Worm (Caenorhabditis elegans): ENCODE measurements around the gene oig-8.
A peak's percentile ranks its signal among the peaks of the same experiment; 100 is the strongest.

oig-8 gene

DNA sequence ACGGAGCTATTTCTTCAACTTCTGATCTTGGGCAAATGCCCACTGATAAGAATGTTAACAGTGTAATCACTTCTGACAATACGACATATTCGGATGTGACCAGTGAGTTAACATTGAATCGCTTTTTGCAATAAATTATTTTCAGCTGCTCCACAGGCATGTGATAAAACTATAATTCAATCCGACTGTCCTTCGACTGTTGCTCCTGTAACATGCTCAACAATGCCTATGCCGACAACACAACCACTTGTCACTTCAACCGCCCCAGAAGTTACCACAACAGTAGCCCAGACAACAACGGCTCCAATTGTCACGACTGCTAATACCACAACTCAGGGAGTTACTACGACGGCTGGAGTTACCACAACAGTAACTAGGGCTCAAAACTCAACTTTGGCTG is 18.6 kb upstream of the oig-8 start:
- TF ChIP-seq elt-1 (tag; optimal IDR thresholded peaks at IDR 0.05) = no peak
- no peak for TF ChIP-seq nhr-6 (tag; optimal IDR thresholded peaks at IDR 0.05)
- TF ChIP-seq mab-5 (tag; optimal IDR thresholded peaks at IDR 0.05) = no peak
- TF ChIP-seq nhr-77 (tag; optimal IDR thresholded peaks at IDR 0.05) = no peak
- no peak for TF ChIP-seq nhr-21 (tag; optimal IDR thresholded peaks at IDR 0.05)
- no peak for TF ChIP-seq elt-3 (tag; optimal IDR thresholded peaks at IDR 0.05)
- TF ChIP-seq lin-13 (GFP tag; optimal IDR thresholded peaks at IDR 0.05) = no peak
- TF ChIP-seq Y55F3AM.14 (GFP tag; optimal IDR thresholded peaks at IDR 0.05) = no peak
- TF ChIP-seq nhr-10 (tag; optimal IDR thresholded peaks at IDR 0.05) = no peak
- TF ChIP-seq ztf-4 (tag; optimal IDR thresholded peaks at IDR 0.05) = no peak
- TF ChIP-seq sem-4 (tag; optimal IDR thresholded peaks at IDR 0.05) = no peak
- TF ChIP-seq nhr-12 (tag; optimal IDR thresholded peaks at IDR 0.05) = no peak
- no peak for TF ChIP-seq fos-1 (tag; optimal IDR thresholded peaks at IDR 0.05)
- TF ChIP-seq mbf-1 (tag; optimal IDR thresholded peaks at IDR 0.05) = no peak
- TF ChIP-seq alr-1 (tag; optimal IDR thresholded peaks at IDR 0.05) = no peak

DNA sequence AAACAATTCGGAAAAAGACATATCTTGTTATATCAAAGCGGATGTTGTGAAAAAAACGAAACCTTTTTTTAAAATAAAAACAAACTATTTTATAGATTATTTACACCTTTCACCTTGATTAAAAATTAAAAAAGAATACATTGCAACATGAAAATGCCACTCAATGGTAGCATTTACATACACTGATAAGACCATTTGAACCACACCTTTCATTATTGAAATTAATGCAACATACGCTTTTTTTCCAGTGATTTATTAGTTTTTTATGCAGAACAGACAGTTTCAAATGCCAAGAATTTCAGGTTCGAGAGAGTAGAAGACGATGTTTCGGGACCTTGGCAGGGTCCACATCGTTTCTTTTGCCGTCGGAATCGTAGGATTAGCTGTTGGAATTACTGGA is 17.7 kb upstream of the oig-8 start, which contains the start of gene T19D12.1:
Gene T19D12.1 (plus strand): TSS at position 301 of the 400 bp plus-strand sequence.
- no peak for TF ChIP-seq mbf-1 (tag; optimal IDR thresholded peaks at IDR 0.05)
- TF ChIP-seq dmd-4 (tag; optimal IDR thresholded peaks at IDR 0.05) = no peak
- TF ChIP-seq lin-39 (tag; optimal IDR thresholded peaks at IDR 0.05) = no peak
- no peak for TF ChIP-seq ztf-11 (tag; optimal IDR thresholded peaks at IDR 0.05)
- TF ChIP-seq lin-13 (GFP tag; optimal IDR thresholded peaks at IDR 0.05) = no peak
- no peak for TF ChIP-seq nhr-11 (tag; optimal IDR thresholded peaks at IDR 0.05)
- TF ChIP-seq lin-11 (tag; optimal IDR thresholded peaks at IDR 0.05) = no peak
- no peak for TF ChIP-seq mab-5 (tag; optimal IDR thresholded peaks at IDR 0.05)
- TF ChIP-seq mdl-1 (tag; optimal IDR thresholded peaks at IDR 0.05) = no peak
- no peak for TF ChIP-seq zag-1 (tag; optimal IDR thresholded peaks at IDR 0.05)
- no peak for TF ChIP-seq ama-1 (optimal IDR thresholded peaks at IDR 0.05)
- no peak for TF ChIP-seq F13H6.1 (tag; optimal IDR thresholded peaks at IDR 0.05)
- no peak for TF ChIP-seq sem-4 (tag; optimal IDR thresholded peaks at IDR 0.05)
- no peak for TF ChIP-seq nhr-77 (tag; optimal IDR thresholded peaks at IDR 0.05)
- TF ChIP-seq peb-1 (tag; optimal IDR thresholded peaks at IDR 0.05) = no peak

DNA sequence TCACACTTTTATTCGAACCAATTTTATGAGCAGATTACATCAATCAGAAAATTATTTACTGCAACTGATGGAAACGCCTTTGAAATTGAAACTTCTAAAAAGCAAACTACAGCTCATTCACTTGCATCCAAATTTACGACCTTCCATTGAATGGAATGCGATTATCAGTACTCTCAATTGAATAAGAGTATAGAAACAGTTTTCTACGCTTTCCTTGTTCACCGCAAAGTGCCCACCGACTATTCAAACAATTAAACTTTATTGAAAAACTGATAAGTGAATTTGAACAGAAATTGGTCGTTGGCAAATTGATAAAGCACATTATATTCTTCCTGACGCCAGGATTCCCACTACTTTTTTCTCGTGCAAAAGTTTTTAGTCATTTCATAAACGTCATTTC is 17.0 kb upstream of the oig-8 start:
- TF ChIP-seq zag-1 (tag; optimal IDR thresholded peaks at IDR 0.05) = no peak
- TF ChIP-seq nhr-23 (tag; optimal IDR thresholded peaks at IDR 0.05) = no peak
- TF ChIP-seq fos-1 (tag; optimal IDR thresholded peaks at IDR 0.05) = peak; percentile 81
- no peak for TF ChIP-seq lin-11 (tag; optimal IDR thresholded peaks at IDR 0.05)
- peak; percentile 14 for TF ChIP-seq sma-9 (GFP tag; optimal IDR thresholded peaks at IDR 0.05)
- no peak for TF ChIP-seq sma-9 (tag; optimal IDR thresholded peaks at IDR 0.05)

DNA sequence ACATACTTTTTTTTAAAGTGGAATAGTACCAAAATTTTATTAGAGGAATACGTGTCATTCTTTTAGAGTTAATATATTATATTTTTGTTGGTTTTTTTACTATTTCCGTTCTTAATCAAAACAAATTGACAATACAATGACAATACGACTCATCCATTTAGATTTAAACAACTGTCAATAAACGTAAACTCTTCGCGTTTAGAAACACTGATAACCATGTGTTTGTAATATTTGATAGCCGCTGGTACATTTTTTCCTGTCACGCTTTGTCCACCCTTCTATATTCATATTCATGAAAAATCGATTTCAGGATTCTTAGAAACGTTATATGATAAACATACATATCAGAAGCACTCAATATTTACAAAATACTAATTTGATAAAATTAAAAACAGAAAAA is 14.9 kb upstream of the oig-8 start:
- TF ChIP-seq sma-9 (GFP tag; optimal IDR thresholded peaks at IDR 0.05) = no peak
- no peak for TF ChIP-seq sma-9 (tag; optimal IDR thresholded peaks at IDR 0.05)
- peak; percentile 30 for TF ChIP-seq fos-1 (tag; optimal IDR thresholded peaks at IDR 0.05)

DNA sequence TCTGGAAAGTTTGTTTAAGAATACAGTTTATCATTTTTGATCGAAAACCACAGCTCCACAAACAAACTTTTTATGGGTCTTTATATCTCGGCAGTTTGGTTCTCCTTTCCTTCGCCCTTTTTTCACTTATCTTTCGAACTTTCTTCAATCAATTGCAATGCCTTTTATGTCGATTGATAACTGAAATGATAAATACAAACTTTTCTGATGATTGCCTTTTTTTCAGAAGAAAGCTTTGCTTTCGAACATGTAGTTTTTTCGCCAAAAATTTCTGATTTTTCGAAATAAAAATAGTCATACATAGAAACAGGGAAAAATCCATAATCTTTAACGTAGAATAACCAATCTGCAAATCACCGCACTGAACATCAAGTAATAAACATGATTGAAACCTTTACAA is 12.3 kb upstream of the oig-8 start, which contains the start of gene T19D12.2:
Gene T19D12.2 (plus strand): TSS at position 125 of the 400 bp plus-strand sequence.
- TF ChIP-seq fos-1 (tag; optimal IDR thresholded peaks at IDR 0.05) = peak; percentile 82
- TF ChIP-seq ztf-11 (tag; optimal IDR thresholded peaks at IDR 0.05) = no peak

DNA sequence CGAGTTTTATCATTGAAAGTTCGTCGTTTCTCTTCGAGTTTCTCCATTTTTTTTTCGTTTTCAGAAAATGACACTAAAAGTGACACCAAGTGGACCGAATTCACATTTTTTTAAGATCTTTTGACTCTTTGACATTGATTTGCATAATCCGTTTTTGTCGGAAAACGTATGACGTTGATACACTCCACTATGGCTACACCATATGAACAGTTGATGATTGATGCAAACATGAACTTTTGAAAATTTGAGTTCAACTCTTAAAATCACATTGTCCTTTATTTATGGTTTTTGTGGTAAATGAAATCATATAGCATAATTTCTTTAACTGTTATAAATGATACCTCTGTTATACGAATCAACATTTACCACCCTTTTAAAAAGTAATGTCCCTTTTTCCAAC is 9.8 kb upstream of the oig-8 start, which contains the start of gene T19D12.10:
Gene T19D12.10 (minus strand): TSS at position 101 of the 400 bp plus-strand sequence.
- TF ChIP-seq egl-27 (tag; optimal IDR thresholded peaks at IDR 0.05) (no peak), nhr-12 (tag; optimal IDR thresholded peaks at IDR 0.05) (no peak), nhr-77 (tag; optimal IDR thresholded peaks at IDR 0.05) (no peak), ama-1 (optimal IDR thresholded peaks at IDR 0.05) (no peak), lin-13 (GFP tag; optimal IDR thresholded peaks at IDR 0.05) (no peak), nhr-25 (tag; optimal IDR thresholded peaks at IDR 0.05) (no peak), lin-39 (tag; optimal IDR thresholded peaks at IDR 0.05) (no peak), unc-62 (GFP tag; optimal IDR thresholded peaks at IDR 0.05) (no peak), Y55F3AM.14 (GFP tag; optimal IDR thresholded peaks at IDR 0.05) (no peak), ztf-1 (GFP tag; conservative IDR thresholded peaks at IDR 0.05) (no peak), blmp-1 (tag; optimal IDR thresholded peaks at IDR 0.05; ENCODE audit: insufficient read depth) (no peak), crh-2 (tag; optimal IDR thresholded peaks at IDR 0.05) (no peak), mbf-1 (tag; optimal IDR thresholded peaks at IDR 0.05) (no peak), C34F6.9 (tag; optimal IDR thresholded peaks at IDR 0.05) (no peak), unc-55 (GFP tag; optimal IDR thresholded peaks at IDR 0.05) (no peak), ceh-16 (tag; optimal IDR thresholded peaks at IDR 0.05) (no peak)
